Fruit fly (Drosophila melanogaster) whole organism, embryonic: ENCODE results near the gene CG14537.

Experiments
- Abd-B ChIP-seq: fragments of 200-800 bp; sonication (Bioruptor generic); optimal IDR thresholded peaks from 2 replicates; lab custom pipeline; 2018; ENCODE audit warnings: missing biosample characterization, mild to moderate bottlenecking, missing genetic modification characterization, moderate library complexity
- Ada2b ChIP-seq: fragments of 200-800 bp; sonication (Bioruptor generic); IDR thresholded peaks from 2 replicates; pipeline ENCODE4 v1.3.6; 2022; ENCODE audit warnings: missing biosample characterization, missing genetic modification characterization
- Antp ChIP-seq: fragments of 200-800 bp; sonication (Bioruptor generic); optimal IDR thresholded peaks from 3 replicates; lab custom pipeline; 2016; ENCODE audit warnings: missing biosample characterization, missing genetic modification characterization
- C15 ChIP-seq: fragments of 200-800 bp; sonication (Bioruptor generic); IDR thresholded peaks from 3 replicates; pipeline ENCODE4 v1.3.6; 2022; ENCODE audit warnings: missing biosample characterization, missing genetic modification characterization
- CG1024 ChIP-seq: fragments of 200-800 bp; sonication (Bioruptor generic); IDR thresholded peaks from 2 replicates; pipeline ENCODE4 v1.3.6; 2022; ENCODE audit warnings: missing biosample characterization, missing genetic modification characterization
- CG10543 ChIP-seq: fragments of 200-800 bp; sonication (Bioruptor generic); optimal IDR thresholded peaks from 3 replicates; lab custom pipeline; 2017; ENCODE audit warnings: missing biosample characterization, mild to moderate bottlenecking, missing genetic modification characterization, moderate library complexity
- CG11560 ChIP-seq: fragments of 200-800 bp; sonication (Bioruptor generic); IDR thresholded peaks from 3 replicates; pipeline ENCODE4 v1.3.6; 2022; ENCODE audit warnings: missing biosample characterization, missing genetic modification characterization
- CG12104 ChIP-seq: fragments of 200-800 bp; sonication (Bioruptor generic); optimal IDR thresholded peaks from 3 replicates; lab custom pipeline; 2016; ENCODE audit warnings: missing biosample characterization, missing genetic modification characterization
- CG16863 ChIP-seq: fragments of 200-800 bp; sonication (Bioruptor generic); optimal IDR thresholded peaks from 3 replicates; lab custom pipeline; 2016; ENCODE audit warnings: missing biosample characterization, missing genetic modification characterization
- CG17186 ChIP-seq: fragments of 200-800 bp; sonication (Bioruptor generic); optimal IDR thresholded peaks from 3 replicates; lab custom pipeline; 2017; ENCODE audit warnings: missing biosample characterization, missing genetic modification reagents, missing genetic modification characterization
- CG31388 ChIP-seq: fragments of 200-800 bp; sonication (Bioruptor generic); optimal IDR thresholded peaks from 2 replicates; lab custom pipeline; 2016; ENCODE audit warnings: missing biosample characterization, missing genetic modification characterization
- CG32532 ChIP-seq: fragments of 200-800 bp; sonication (Bioruptor generic); IDR thresholded peaks from 2 replicates; pipeline ENCODE4 v1.3.6; 2022; ENCODE audit warnings: missing biosample characterization, missing genetic modification characterization
- CG33557 ChIP-seq: fragments of 200-800 bp; sonication (Bioruptor generic); optimal IDR thresholded peaks from 2 replicates; lab custom pipeline; 2019; ENCODE audit warnings: missing biosample characterization, mild to moderate bottlenecking, missing genetic modification characterization, moderate library complexity
- CG3407 ChIP-seq: fragments of 200-800 bp; sonication (Bioruptor generic); optimal IDR thresholded peaks from 2 replicates; lab custom pipeline; 2018; ENCODE audit warnings: missing biosample characterization, mild to moderate bottlenecking, missing genetic modification characterization
- CG4360 ChIP-seq: fragments of 200-800 bp; sonication (Bioruptor generic); IDR thresholded peaks from 2 replicates; pipeline ENCODE4 v1.3.6; 2022; ENCODE audit warnings: missing biosample characterization, missing genetic modification characterization
- CG4707 ChIP-seq: fragments of 200-800 bp; sonication (Bioruptor generic); optimal IDR thresholded peaks from 2 replicates; lab custom pipeline; 2018; ENCODE audit warnings: missing biosample characterization, mild to moderate bottlenecking, missing genetic modification characterization, moderate library complexity
- CG5180 ChIP-seq: fragments of 200-800 bp; sonication (Bioruptor generic); optimal IDR thresholded peaks from 3 replicates; lab custom pipeline; 2017; ENCODE audit warnings: missing biosample characterization, missing genetic modification characterization, mild to moderate bottlenecking, moderate library complexity, missing genetic modification reagents
- CG6791 ChIP-seq: fragments of 200-800 bp; sonication (Bioruptor generic); IDR thresholded peaks from 3 replicates; pipeline ENCODE4 v1.3.6; 2022; ENCODE audit warnings: missing biosample characterization, missing genetic modification characterization; ENCODE audit not compliant: partially characterized antibody
- CG6854 ChIP-seq: fragments of 200-800 bp; sonication (Bioruptor generic); optimal IDR thresholded peaks from 3 replicates; lab custom pipeline; 2017; ENCODE audit warnings: missing biosample characterization, mild to moderate bottlenecking, missing genetic modification characterization
- CG8089 ChIP-seq: fragments of 200-800 bp; sonication (Bioruptor generic); optimal IDR thresholded peaks from 3 replicates; lab custom pipeline; 2016; ENCODE audit warnings: missing biosample characterization, missing genetic modification characterization
- CG8359 ChIP-seq: fragments of 200-800 bp; sonication (Bioruptor generic); optimal IDR thresholded peaks from 2 replicates; lab custom pipeline; 2017; ENCODE audit warnings: missing biosample characterization, mild to moderate bottlenecking, missing genetic modification characterization, borderline replicate concordance
- CG9215 ChIP-seq: fragments of 200-800 bp; sonication (Bioruptor generic); IDR thresholded peaks from 2 replicates; pipeline ENCODE4 v1.3.6; 2022; ENCODE audit warnings: missing biosample characterization, missing genetic modification characterization
- Dip2 ChIP-seq: fragments of 200-800 bp; sonication (Bioruptor generic); IDR thresholded peaks from 2 replicates; pipeline ENCODE4 v1.3.6; 2022; ENCODE audit warnings: missing biosample characterization, missing genetic modification characterization
- Dll ChIP-seq: fragments of 200-800 bp; sonication (Bioruptor generic); IDR thresholded peaks from 4 replicates; pipeline ENCODE4 v1.3.6; 2022; ENCODE audit warnings: missing biosample characterization, missing genetic modification characterization; ENCODE audit not compliant: partially characterized antibody
- E2f2 ChIP-seq: fragments of 200-800 bp; sonication (Bioruptor generic); IDR thresholded peaks from 2 replicates; pipeline ENCODE4 v1.3.6; 2022; ENCODE audit warnings: missing biosample characterization, missing genetic modification characterization
- Ets65A ChIP-seq: fragments of 200-800 bp; sonication (Bioruptor generic); peaks from one replicate; lab custom pipeline; 2016; ENCODE audit warnings: missing biosample characterization, missing genetic modification characterization
- H15 ChIP-seq: fragments of 200-800 bp; sonication (Bioruptor generic); IDR thresholded peaks from 3 replicates; pipeline ENCODE4 v1.3.6; 2022; ENCODE audit warnings: missing biosample characterization, missing genetic modification characterization
- H2.0 ChIP-seq: fragments of 200-800 bp; sonication (Bioruptor generic); IDR thresholded peaks from 2 replicates; pipeline ENCODE4 v1.3.6; 2022; ENCODE audit warnings: missing biosample characterization, missing genetic modification characterization
- HLH4C ChIP-seq: fragments of 200-800 bp; sonication (Bioruptor generic); IDR thresholded peaks from 3 replicates; pipeline ENCODE4 v1.3.6; 2022; ENCODE audit warnings: missing biosample characterization, missing genetic modification characterization; ENCODE audit not compliant: partially characterized antibody
- HmgZ ChIP-seq: fragments of 200-800 bp; sonication (Bioruptor generic); optimal IDR thresholded peaks from 2 replicates; lab custom pipeline; 2018; ENCODE audit warnings: missing biosample characterization, mild to moderate bottlenecking, missing genetic modification characterization
- Lpt ChIP-seq: fragments of >200 bp; optimal IDR thresholded peaks from 2 replicates; lab custom pipeline; 2018; ENCODE audit warnings: missing biosample characterization, missing genetic modification characterization
- NC2α ChIP-seq: fragments of 200-800 bp; sonication (Bioruptor generic); optimal IDR thresholded peaks from 2 replicates; lab custom pipeline; 2016; ENCODE audit warnings: missing biosample characterization, missing genetic modification characterization
- NK7.1 ChIP-seq: fragments of 200-800 bp; sonication (Bioruptor generic); optimal IDR thresholded peaks from 3 replicates; lab custom pipeline; 2016; ENCODE audit warnings: missing biosample characterization, missing genetic modification characterization
- Optix ChIP-seq: fragments of 200-800 bp; sonication (Bioruptor generic); IDR thresholded peaks from 3 replicates; pipeline ENCODE4 v1.3.6; 2022; ENCODE audit warnings: missing biosample characterization, missing genetic modification characterization
- Pdp1 ChIP-seq, 2 experiments: fragments of 200-800 bp; sonication (Bioruptor generic); optimal IDR thresholded peaks; 3 replicates each; lab custom pipeline; 2016; ENCODE audit warnings: missing biosample characterization in 2 of 2, missing genetic modification characterization in 2 of 2, mild to moderate bottlenecking in 1 of 2, moderate library complexity in 1 of 2
- Sox102F ChIP-seq: fragments of 200-800 bp; sonication (Bioruptor generic); optimal IDR thresholded peaks from 2 replicates; lab custom pipeline; 2018; ENCODE audit warnings: missing biosample characterization, mild to moderate bottlenecking, missing genetic modification characterization, moderate library complexity
- bbx ChIP-seq: fragments of 200-800 bp; sonication (Bioruptor generic); IDR thresholded peaks from 2 replicates; pipeline ENCODE4 v1.3.6; 2022; ENCODE audit warnings: missing biosample characterization, missing genetic modification characterization; ENCODE audit not compliant: partially characterized antibody
- bowl ChIP-seq: fragments of 200-800 bp; sonication (Bioruptor generic); IDR thresholded peaks from 2 replicates; pipeline ENCODE4 v1.3.6; 2022; ENCODE audit warnings: missing biosample characterization, missing genetic modification characterization
- chn ChIP-seq: fragments of 200-800 bp; sonication (Bioruptor generic); optimal IDR thresholded peaks from 2 replicates; lab custom pipeline; 2016; ENCODE audit warnings: missing biosample characterization, missing genetic modification characterization
- dmrt99B ChIP-seq: fragments of 200-800 bp; sonication (Bioruptor generic); optimal IDR thresholded peaks from 2 replicates; lab custom pipeline; 2018; ENCODE audit warnings: missing biosample characterization, mild to moderate bottlenecking, missing genetic modification characterization, moderate library complexity
- esg ChIP-seq: fragments of 200-800 bp; sonication (Bioruptor generic); conservative IDR thresholded peaks from 2 replicates; pipeline ENCODE4 v1.3.6; 2022; ENCODE audit warnings: missing biosample characterization, missing genetic modification characterization
- fd3F ChIP-seq: fragments of 200-800 bp; sonication (Bioruptor generic); optimal IDR thresholded peaks from 2 replicates; lab custom pipeline; 2018; ENCODE audit warnings: missing biosample characterization, mild to moderate bottlenecking, missing genetic modification characterization, moderate library complexity
- h ChIP-seq: fragments of >200 bp; optimal IDR thresholded peaks from 2 replicates; lab custom pipeline; 2017
- hkb ChIP-seq, 2 experiments: fragments of 200-800 bp in 1 of 2; fragments of >200 bp in 1 of 2; sonication (Bioruptor generic) in 1 of 2; IDR thresholded peaks in 1 of 2; optimal IDR thresholded peaks in 1 of 2; 2 replicates each; pipeline versions ENCODE4 v1.3.6 to Lab custom; 2017 to 2022; ENCODE audit warnings: missing biosample characterization in 1 of 2, missing genetic modification characterization in 1 of 2
- jing ChIP-seq: fragments of 200-800 bp; sonication (Bioruptor generic); optimal IDR thresholded peaks from 2 replicates; lab custom pipeline; 2018; ENCODE audit warnings: missing biosample characterization, mild to moderate bottlenecking, missing genetic modification characterization
- pnt ChIP-seq: fragments of 200-800 bp; sonication (Bioruptor generic); optimal IDR thresholded peaks from 3 replicates; lab custom pipeline; 2016; ENCODE audit warnings: missing biosample characterization, missing genetic modification characterization
- seq ChIP-seq: fragments of 200-800 bp; sonication (Bioruptor generic); IDR thresholded peaks from 2 replicates; pipeline ENCODE4 v1.3.6; 2022; ENCODE audit warnings: missing biosample characterization, missing genetic modification characterization
- trh ChIP-seq: fragments of 200-800 bp; sonication (Bioruptor generic); optimal IDR thresholded peaks from 2 replicates; lab custom pipeline; 2016; ENCODE audit warnings: missing biosample characterization, missing genetic modification characterization

CG14537 gene

DNA sequence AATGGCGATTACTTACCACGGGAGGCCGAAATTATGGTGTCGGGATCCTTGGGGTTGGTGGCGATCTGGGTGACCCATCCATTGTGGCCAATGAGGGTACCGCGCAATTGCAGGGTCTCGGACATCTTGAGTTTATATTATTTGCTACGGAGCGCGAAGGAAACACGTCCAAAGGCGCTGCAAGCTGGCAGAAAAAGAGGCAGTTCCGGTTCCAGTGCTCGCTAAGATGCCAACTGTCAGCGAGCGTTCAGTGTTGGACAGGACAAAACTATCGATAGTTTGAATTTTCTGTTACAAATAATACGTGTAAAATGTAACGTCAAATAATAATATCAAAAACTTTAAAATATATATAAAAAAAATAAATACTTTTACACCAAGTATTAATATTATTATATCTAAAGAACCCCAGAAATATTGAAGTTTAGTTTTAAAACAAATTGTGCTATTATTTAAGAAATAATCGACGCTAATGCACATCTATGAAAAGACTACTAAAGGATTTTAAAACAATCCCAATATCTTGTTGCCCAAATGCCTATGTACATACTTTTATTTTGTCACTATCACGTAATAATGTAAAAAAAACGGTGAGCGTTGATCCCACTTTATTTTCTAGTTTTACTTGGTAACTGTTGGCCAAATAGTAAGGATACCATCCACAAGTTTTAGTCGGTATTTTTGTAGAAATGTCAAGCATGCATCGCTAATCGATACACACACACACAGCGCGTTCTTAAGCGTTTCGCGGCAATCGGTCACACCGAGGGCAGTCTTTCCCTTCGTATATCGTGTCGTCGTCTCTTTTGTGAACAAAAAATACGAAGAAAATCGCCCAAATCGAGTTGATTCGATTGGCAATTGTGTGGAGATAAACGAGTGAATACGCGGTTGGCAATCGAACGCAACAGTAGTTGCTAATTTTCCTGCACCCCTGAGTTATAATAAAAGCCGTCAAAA, 12.9 kb upstream of the CG14537 start, which contains the start of the genes Rack1 and mts (continued):
- TF ChIP-seq bowl (peak; percentile 32; the same call in 1 of the 2 replicates), CG32532 (peak; percentile 90), CG10543 (peak; percentile 91), Abd-B (GFP tag; lab: Kevin White, UChicago) (peak; percentile 36), C15 (GFP tag; lab: Robert Waterston, UW) (0 out of 3 replicates have a peak, but pooled peaks have one; percentile 24), Ada2b (GFP tag; lab: Robert Waterston, UW) (peak; percentile 38; the same call in 1 of the 2 replicates), HLH4C (peak; percentile 55), CG4707 (GFP tag; lab: Kevin White, UChicago) (peak; percentile 87), hkb (optimal IDR thresholded peaks at IDR 0.05; lab: Kevin White, UChicago) (peak; percentile 37), hkb (GFP tag; IDR thresholded peaks at IDR 0.05; lab: Robert Waterston, UW) (peak; percentile 83), Pdp1 (GFP tag; optimal IDR thresholded peaks at IDR 0.05; lab: Kevin White, UChicago) (peak; percentile 48 to 63), CG9215 (GFP tag; lab: Robert Waterston, UW) (peak; percentile 48), CG12104 (GFP tag; lab: Kevin White, UChicago) (peak; percentile 79), Ets65A (peak; percentile 95), CG5180 (GFP tag; lab: Kevin White, UChicago) (peak; percentile 73), Dip2 (GFP tag; lab: Robert Waterston, UW) (no peak), h (lab: Kevin White, UChicago) (no peak), CG16863 (peak; percentile 67), NK7.1 (GFP tag; lab: Kevin White, UChicago) (peak; percentile 69), H2.0 (GFP tag; lab: Robert Waterston, UW) (peak; percentile 83), chn (GFP tag; lab: Kevin White, UChicago) (peak; percentile 71), seq (GFP tag; lab: Robert Waterston, UW) (peak; percentile 72), jing (GFP tag; lab: Kevin White, UChicago) (peak; percentile 40), Lpt (no peak), CG31388 (GFP tag; lab: Kevin White, UChicago) (peak; percentile 7), Antp (peak; percentile 40), Optix (GFP tag; lab: Robert Waterston, UW) (peak; percentile 57; the same call in 2 of the 3 replicates), CG6854 (GFP tag; lab: Kevin White, UChicago) (peak; percentile 90), trh (GFP tag; lab: Kevin White, UChicago) (peak; percentile 56), CG11560 (no peak; the same call in 1 of the 3 replicates), pnt (no peak), bbx (GFP tag; lab: Robert Waterston, UW) (peak; percentile 70), CG8359 (GFP tag; lab: Kevin White, UChicago) (peak; percentile 74), NC2α (GFP tag; lab: Kevin White, UChicago) (peak; percentile 63), CG8089 (GFP tag; lab: Kevin White, UChicago) (peak; percentile 69), E2f2 (GFP tag; lab: Robert Waterston, UW) (peak; percentile 50; the same call in 1 of the 2 replicates), fd3F (GFP tag; lab: Kevin White, UChicago) (peak; percentile 76), Sox102F (GFP tag; lab: Kevin White, UChicago) (peak; percentile 56), Dll (GFP tag; lab: Robert Waterston, UW) (peak; percentile 58; the same call in 2 of the 4 replicates), esg (no peak), H15 (GFP tag; lab: Robert Waterston, UW) (peak; percentile 79), CG17186 (GFP tag; lab: Kevin White, UChicago) (peak; percentile 57), HmgZ (peak; percentile 65), dmrt99B (tag; lab: Kevin White, UChicago) (no peak), CG1024 (GFP tag; lab: Robert Waterston, UW) (peak; percentile 56; the same call in 1 of the 2 replicates), CG6791 (GFP tag; lab: Robert Waterston, UW) (peak; percentile 71), CG33557 (GFP tag; lab: Kevin White, UChicago) (peak; percentile 62), CG4360 (GFP tag; lab: Robert Waterston, UW) (peak; percentile 56), CG3407 (GFP tag; lab: Kevin White, UChicago) (peak; percentile 80)
